Worm (Caenorhabditis elegans) whole organism, L1 larva: ENCODE results near the gene dsl-5.
A peak's percentile ranks its signal among the peaks of the same experiment; 100 is the strongest.

Experiments used
- dsc-1 ChIP-seq: sonication (generic microtip); optimal IDR thresholded peaks from 2 replicates; lab custom pipeline; 2016; ENCODE audit warnings: mild to moderate bottlenecking, missing genetic modification characterization, missing compliant biosample characterization
- fkh-4 ChIP-seq: sonication (generic microtip); optimal IDR thresholded peaks from 2 replicates; lab custom pipeline; 2016; ENCODE audit warnings: missing compliant biosample characterization, missing genetic modification characterization, borderline replicate concordance
- fkh-8 ChIP-seq: sonication (generic microtip); optimal IDR thresholded peaks from 2 replicates; lab custom pipeline; 2016; ENCODE audit warnings: mild to moderate bottlenecking, missing genetic modification characterization, missing compliant biosample characterization
- jun-1 ChIP-seq: fragments of 150-350 bp; optimal IDR thresholded peaks from 2 replicates; lab custom pipeline; 2014; ENCODE audit warnings: missing biosample characterization, missing genetic modification reagents, missing genetic modification characterization

The dsl-5 gene

ce11 chrIV:11569795-11570194, 51.0 kb downstream of the dsl-5 start:
- TF ChIP-seq fkh-8 (tag; lab: Kevin White, UChicago) (no peak), fkh-4 (tag; lab: Kevin White, UChicago) (peak; percentile 81), dsc-1 (tag; lab: Kevin White, UChicago) (peak; percentile 92), jun-1 (tag; lab: Kevin White, UChicago) (no peak)
